Fruit fly (Drosophila melanogaster): Measurements from ENCODE around the gene Cog3.

Cog3 gene

DNA sequence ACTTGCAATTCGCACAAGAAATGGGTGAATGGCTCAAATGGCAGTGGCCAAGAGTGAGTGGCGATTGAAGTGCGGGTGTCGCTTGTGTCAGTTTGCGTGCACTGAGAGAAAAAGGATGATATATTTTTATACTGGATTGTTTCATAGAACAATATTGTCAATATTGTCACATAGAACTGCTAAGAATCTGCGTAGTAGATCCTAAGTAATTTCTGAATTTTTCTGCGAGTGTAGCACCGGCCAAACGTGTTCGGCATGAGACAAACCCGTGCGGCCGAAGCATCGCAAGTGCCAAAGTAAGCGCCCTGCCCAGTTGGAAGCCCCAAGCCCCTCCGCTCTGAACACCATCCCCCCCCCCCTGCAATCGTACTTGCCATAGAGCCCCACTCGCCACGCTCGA lies 16.5 kb downstream of the Cog3 start:
- TF ChIP-seq CG8478 (optimal IDR thresholded peaks at IDR 0.05) (no peak), CTCF (optimal IDR thresholded peaks at IDR 0.05) (no peak)

dm6 chr2L:3439502-3439901 lies 17.4 kb downstream of the Cog3 start:
- TF ChIP-seq CG8478 (optimal IDR thresholded peaks at IDR 0.05) (no peak), CTCF (optimal IDR thresholded peaks at IDR 0.05) (no peak)

dm6 chr2L:3438078-3438477 lies 18.8 kb downstream of the Cog3 start:
- TF ChIP-seq CTCF (optimal IDR thresholded peaks at IDR 0.05) (no peak), CG8478 (optimal IDR thresholded peaks at IDR 0.05) (no peak)

DNA sequence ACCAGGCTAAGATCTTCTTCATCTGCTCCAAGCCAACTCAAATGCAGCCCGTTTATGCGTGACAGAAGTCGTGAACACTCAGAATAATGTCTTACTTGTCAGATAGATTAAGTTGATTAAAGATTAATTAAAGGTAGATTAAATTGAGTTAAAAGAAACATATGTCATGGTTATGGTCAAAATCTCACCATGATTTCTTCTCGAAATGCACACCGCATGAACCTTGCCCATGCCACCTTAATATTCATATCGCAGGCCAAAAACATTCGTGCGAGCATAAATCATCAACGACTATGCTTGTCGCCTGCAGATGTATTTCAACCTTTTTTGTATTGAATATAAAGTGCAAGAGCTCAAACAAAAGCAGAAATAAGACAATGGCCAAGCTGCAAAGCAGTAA lies 19.8 kb downstream of the Cog3 start:
- TF ChIP-seq CG8478 (optimal IDR thresholded peaks at IDR 0.05) (no peak), CTCF (optimal IDR thresholded peaks at IDR 0.05) (no peak)

DNA sequence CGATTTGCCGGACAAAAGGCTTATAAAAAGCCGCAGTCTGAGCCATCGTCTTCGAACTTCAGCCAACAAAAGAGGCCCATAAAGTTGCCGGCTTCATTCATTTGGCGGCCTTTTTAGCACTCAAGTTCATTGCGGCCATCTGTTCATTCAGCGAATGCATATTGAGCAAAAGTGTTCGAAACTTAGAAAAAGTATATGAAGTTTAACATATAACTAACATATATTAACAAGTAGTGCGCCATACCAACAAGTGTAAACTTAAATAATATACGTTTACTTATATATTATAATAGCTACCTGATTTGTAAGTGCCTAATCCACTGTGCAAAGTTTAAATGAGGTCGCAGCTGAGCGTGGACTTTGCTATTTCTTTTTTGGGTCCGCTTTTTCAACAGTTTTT lies 20.5 kb downstream of the Cog3 start:
- TF ChIP-seq CTCF (optimal IDR thresholded peaks at IDR 0.05) (no peak), CG8478 (optimal IDR thresholded peaks at IDR 0.05) (no peak)

DNA sequence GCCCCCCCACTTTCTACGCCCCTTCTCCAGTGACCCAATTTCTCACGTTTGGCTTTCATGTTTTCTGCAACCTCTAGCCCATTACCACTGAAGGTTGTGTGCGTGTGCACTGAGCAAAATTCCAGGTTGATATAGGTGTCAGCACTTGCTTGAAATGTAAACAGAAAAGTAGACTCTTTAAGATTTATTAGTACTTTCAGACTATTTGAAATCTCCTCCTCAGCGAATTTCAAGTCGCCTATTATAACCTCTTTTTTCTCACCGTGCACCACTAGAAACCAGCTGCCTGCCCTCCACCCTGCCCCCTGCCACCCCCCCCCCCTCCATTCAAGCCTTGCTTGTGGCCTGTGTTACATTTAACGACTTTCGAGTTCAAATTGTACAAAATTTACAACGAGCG lies 21.8 kb downstream of the Cog3 start:
- TF ChIP-seq CTCF (optimal IDR thresholded peaks at IDR 0.05), result no peak
- no peak for TF ChIP-seq CG8478 (optimal IDR thresholded peaks at IDR 0.05)

DNA sequence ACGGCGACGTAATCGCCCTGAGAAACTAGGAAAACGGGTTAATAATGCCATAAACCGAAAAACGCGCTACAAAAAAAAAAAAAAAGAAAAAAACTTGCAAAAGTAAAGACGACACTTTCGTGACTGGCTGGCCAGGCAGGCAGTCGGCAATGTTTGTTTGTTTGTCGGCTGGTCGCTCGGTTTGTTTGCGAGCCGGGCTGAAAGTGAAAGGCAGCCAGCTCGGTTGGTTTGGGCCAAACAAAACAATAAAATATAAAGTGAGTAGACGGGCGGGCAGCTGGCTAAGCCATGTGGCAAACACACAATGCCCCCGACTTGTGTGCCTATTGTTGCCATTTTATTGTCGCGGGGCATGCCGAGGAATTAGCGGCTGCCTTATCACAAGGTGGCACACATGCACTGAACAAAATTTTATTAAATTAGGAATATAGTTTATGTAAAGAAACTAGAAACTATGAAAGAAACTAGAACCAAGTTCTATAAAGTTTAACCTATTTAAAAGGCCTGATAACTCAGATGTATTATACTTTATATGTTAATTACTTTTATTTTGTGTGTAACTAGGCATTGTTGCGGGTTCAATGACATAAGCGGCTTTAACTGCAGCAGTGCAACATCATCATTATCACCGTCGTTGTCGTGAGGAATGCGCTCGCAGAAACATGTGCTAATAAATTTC lies 28.3 kb downstream of the Cog3 start:
- TF ChIP-seq CTCF (optimal IDR thresholded peaks at IDR 0.05), result no peak
- TF ChIP-seq CG8478 (optimal IDR thresholded peaks at IDR 0.05), result no peak

DNA sequence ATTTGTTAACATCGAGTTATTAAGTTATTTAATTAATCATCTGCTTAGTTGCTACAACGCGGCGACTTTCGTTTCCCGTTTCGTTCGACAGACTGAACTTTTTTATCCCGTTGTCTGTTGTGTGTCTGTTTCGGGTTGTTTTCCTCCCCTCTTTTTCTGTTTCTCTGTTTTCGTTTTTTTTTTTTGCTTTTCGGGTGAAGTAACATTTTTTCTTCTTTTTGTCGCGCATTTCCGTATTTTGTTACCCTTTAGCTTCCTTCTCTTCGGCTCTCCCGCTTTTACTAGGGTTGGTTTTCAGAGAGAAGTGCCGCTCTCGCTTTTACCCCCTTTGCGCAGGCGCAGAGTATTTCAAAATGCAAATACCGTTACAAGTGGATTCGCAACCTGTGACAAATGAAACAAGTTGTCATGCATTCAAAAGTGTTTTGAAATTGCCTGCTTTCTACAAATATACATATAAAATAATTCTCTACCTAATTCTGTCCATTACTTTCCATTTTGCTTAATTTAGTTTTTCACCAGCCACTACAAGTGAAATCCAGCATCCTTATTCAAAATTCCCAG lies 30.1 kb downstream of the Cog3 start, which contains the start of gene Pgant2:
Pgant2 (minus strand) TSS at position 51 of the 564 bp plus-strand sequence.
- TF ChIP-seq CG8478 (optimal IDR thresholded peaks at IDR 0.05) (no peak), CTCF (optimal IDR thresholded peaks at IDR 0.05) (no peak)

DNA sequence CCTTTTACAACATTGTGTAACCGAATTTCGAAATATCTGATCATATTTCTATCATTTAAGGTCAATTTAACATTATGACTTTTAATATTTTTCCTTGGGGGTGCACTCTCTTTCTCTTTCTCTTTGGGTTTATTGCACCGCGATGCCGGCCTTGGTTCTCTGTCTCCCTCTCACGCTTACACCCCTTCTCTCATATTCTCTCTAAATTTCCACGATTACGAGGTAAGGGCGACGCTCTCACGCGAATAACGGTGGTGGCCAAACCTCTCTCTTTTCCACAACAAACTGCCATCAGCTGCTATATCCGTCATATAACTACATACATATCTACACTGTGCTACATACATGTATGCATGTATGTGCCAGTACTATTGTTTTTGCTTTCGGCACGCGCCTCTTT lies 30.9 kb downstream of the Cog3 start:
- no peak for TF ChIP-seq CTCF (optimal IDR thresholded peaks at IDR 0.05)
- TF ChIP-seq CG8478 (optimal IDR thresholded peaks at IDR 0.05), result no peak

- TF ChIP-seq CG8478 (optimal IDR thresholded peaks at IDR 0.05) (no peak), CTCF (optimal IDR thresholded peaks at IDR 0.05) (no peak)
Measured at dm6 chr2L:3422753-3423152, 34.1 kb downstream of the Cog3 start.

- TF ChIP-seq CTCF (optimal IDR thresholded peaks at IDR 0.05), result no peak
- no peak for TF ChIP-seq CG8478 (optimal IDR thresholded peaks at IDR 0.05)
Measured at dm6 chr2L:3417613-3418012, 39.3 kb downstream of the Cog3 start.

dm6 chr2L:3416527-3417304 lies 40.1 kb downstream of the Cog3 start, which contains the start of gene CG31952:
Gene CG31952, plus strand, starts transcription at chr2L:3416693.
- TF ChIP-seq CTCF (optimal IDR thresholded peaks at IDR 0.05) (no peak), CG8478 (optimal IDR thresholded peaks at IDR 0.05) (no peak)

DNA sequence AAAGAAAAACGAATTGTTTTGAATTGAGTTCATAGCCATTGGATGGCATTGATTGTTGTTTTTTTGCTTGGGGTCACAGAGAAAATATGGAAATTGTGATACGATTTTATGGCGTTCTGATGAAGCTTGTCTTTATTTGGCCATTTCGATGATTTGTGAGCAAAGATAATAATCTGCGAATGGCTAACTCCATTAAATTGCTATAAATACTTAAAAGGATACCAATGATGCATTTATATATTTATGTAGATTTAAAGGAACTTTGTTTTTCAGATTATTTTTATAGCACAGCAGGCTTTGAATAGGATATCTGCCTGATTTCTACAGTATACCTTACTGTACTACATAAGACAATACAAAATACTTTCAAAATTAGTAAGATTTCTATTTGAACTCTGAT lies 46.6 kb downstream of the Cog3 start, which contains the start of gene CG8840:
CG8840 (plus strand) TSS at position 301 of the 400 bp plus-strand sequence.
- TF ChIP-seq CG8478 (optimal IDR thresholded peaks at IDR 0.05), result no peak

- TF ChIP-seq CTCF (optimal IDR thresholded peaks at IDR 0.05), result no peak
Measured at dm6 chr2L:3407722-3408121, 49.1 kb downstream of the Cog3 start.
